Worm (Caenorhabditis elegans) whole organism, L2 larva: ENCODE results near the gene F07E5.8.

Experiments used
- F13H6.1 ChIP-seq: sonication (generic microtip); optimal IDR thresholded peaks from 2 replicates; lab custom pipeline; 2016; ENCODE audit warnings: missing genetic modification characterization, missing compliant biosample characterization
- R02D3.7 ChIP-seq: fragments of 150-350 bp; optimal IDR thresholded peaks from 2 replicates; lab custom pipeline; 2014; ENCODE audit warnings: missing biosample characterization, missing genetic modification characterization
- ZK546.5 ChIP-seq: sonication (generic microtip); optimal IDR thresholded peaks from 2 replicates; lab custom pipeline; 2017; ENCODE audit warnings: missing biosample characterization, missing genetic modification characterization
- alr-1 ChIP-seq: fragments of 150-350 bp; optimal IDR thresholded peaks from 2 replicates; lab custom pipeline; 2014; ENCODE audit warnings: missing biosample characterization, missing genetic modification characterization
- aly-2 ChIP-seq: fragments of 150-350 bp; optimal IDR thresholded peaks from 2 replicates; lab custom pipeline; 2014; ENCODE audit warnings: missing biosample characterization, missing genetic modification characterization
- ama-1 ChIP-seq: fragments of 150-350 bp; optimal IDR thresholded peaks from 2 replicates; lab custom pipeline; 2018; ENCODE audit warnings: inconsistent platforms
- ceh-16 ChIP-seq: fragments of 150-350 bp; optimal IDR thresholded peaks from 2 replicates; lab custom pipeline; 2014; ENCODE audit warnings: missing biosample characterization, missing genetic modification characterization
- ceh-82 ChIP-seq: fragments of 150-350 bp; optimal IDR thresholded peaks from 2 replicates; lab custom pipeline; 2014; ENCODE audit warnings: missing biosample characterization, missing genetic modification characterization
- crh-2 ChIP-seq: sonication (generic microtip); optimal IDR thresholded peaks from 2 replicates; lab custom pipeline; 2017; ENCODE audit warnings: missing biosample characterization, missing genetic modification characterization
- dmd-4 ChIP-seq: sonication (generic microtip); optimal IDR thresholded peaks from 2 replicates; lab custom pipeline; 2017; ENCODE audit warnings: missing biosample characterization, missing genetic modification characterization
- egl-27 ChIP-seq: sonication (generic microtip); optimal IDR thresholded peaks from 3 replicates; lab custom pipeline; 2017; ENCODE audit warnings: missing biosample characterization, missing genetic modification reagents, missing genetic modification characterization
- fos-1 ChIP-seq: fragments of 150-350 bp; optimal IDR thresholded peaks from 2 replicates; lab custom pipeline; 2014; ENCODE audit warnings: missing biosample characterization, missing genetic modification characterization
- gmeb-1 ChIP-seq: fragments of 150-350 bp; optimal IDR thresholded peaks from 2 replicates; lab custom pipeline; 2014; ENCODE audit warnings: missing biosample characterization, missing genetic modification characterization
- lin-11 ChIP-seq: fragments of 150-350 bp; sonication (generic microtip); optimal IDR thresholded peaks from 2 replicates; lab custom pipeline; 2014; ENCODE audit warnings: missing biosample characterization, missing genetic modification characterization, inconsistent platforms, mixed read lengths
- lsy-2 ChIP-seq, 2 experiments: fragments of 150-350 bp in 1 of 2; sonication (generic microtip) in 1 of 2; optimal IDR thresholded peaks; 2 replicates each; lab custom pipeline; 2014 to 2017; ENCODE audit warnings: missing biosample characterization in 2 of 2, missing genetic modification characterization in 2 of 2
- mab-5 ChIP-seq: fragments of 150-350 bp; optimal IDR thresholded peaks from 2 replicates; lab custom pipeline; 2014; ENCODE audit warnings: missing biosample characterization, missing genetic modification characterization
- mbf-1 ChIP-seq: sonication (generic microtip); optimal IDR thresholded peaks from 2 replicates; lab custom pipeline; 2017; ENCODE audit warnings: missing biosample characterization, missing genetic modification characterization
- mdl-1 ChIP-seq, 2 experiments: fragments of 150-350 bp in 1 of 2; sonication (generic microtip) in 1 of 2; optimal IDR thresholded peaks; 2 replicates each; lab custom pipeline; 2017; ENCODE audit warnings: missing biosample characterization in 2 of 2, missing genetic modification characterization in 2 of 2
- nhr-12 ChIP-seq: fragments of 150-350 bp; optimal IDR thresholded peaks from 2 replicates; lab custom pipeline; 2014; ENCODE audit warnings: missing biosample characterization, missing genetic modification characterization
- nhr-129 ChIP-seq: fragments of 150-350 bp; optimal IDR thresholded peaks from 2 replicates; lab custom pipeline; 2014; ENCODE audit warnings: missing biosample characterization, missing genetic modification characterization
- nhr-21 ChIP-seq: fragments of 150-350 bp; optimal IDR thresholded peaks from 2 replicates; lab custom pipeline; 2014; ENCODE audit warnings: missing biosample characterization, missing genetic modification characterization
- nhr-23 ChIP-seq: fragments of 150-350 bp; optimal IDR thresholded peaks from 2 replicates; lab custom pipeline; 2014; ENCODE audit warnings: missing biosample characterization, missing genetic modification reagents, missing genetic modification characterization
- nhr-237 ChIP-seq: fragments of 150-350 bp; optimal IDR thresholded peaks from 2 replicates; lab custom pipeline; 2014; ENCODE audit warnings: missing biosample characterization, missing genetic modification characterization
- nhr-6 ChIP-seq: fragments of 150-350 bp; optimal IDR thresholded peaks from 2 replicates; lab custom pipeline; 2014; ENCODE audit warnings: missing biosample characterization, missing genetic modification characterization
- nhr-77 ChIP-seq: fragments of 150-350 bp; optimal IDR thresholded peaks from 2 replicates; lab custom pipeline; 2014; ENCODE audit warnings: missing biosample characterization, missing genetic modification characterization
- skn-1 ChIP-seq: sonication (generic microtip); optimal IDR thresholded peaks from 2 replicates; lab custom pipeline; 2017; ENCODE audit warnings: missing biosample characterization, missing genetic modification characterization
- sma-3 ChIP-seq: sonication (generic microtip); optimal IDR thresholded peaks from 2 replicates; lab custom pipeline; 2016; ENCODE audit warnings: missing genetic modification reagents, missing genetic modification characterization, missing compliant biosample characterization
- sma-9 ChIP-seq, 2 experiments: fragments of 150-350 bp in 1 of 2; sonication (generic microtip) in 1 of 2; optimal IDR thresholded peaks; 2 replicates each; lab custom pipeline; 2014 to 2016; ENCODE audit warnings: missing genetic modification characterization in 2 of 2, mild to moderate bottlenecking in 1 of 2, missing biosample characterization in 1 of 2, missing compliant biosample characterization in 1 of 2, missing genetic modification reagents in 1 of 2, moderate library complexity in 1 of 2
- unc-39 ChIP-seq: fragments of 150-350 bp; optimal IDR thresholded peaks from 2 replicates; lab custom pipeline; 2014; ENCODE audit warnings: missing biosample characterization, missing genetic modification characterization
- unc-55 ChIP-seq: fragments of 150-350 bp; sonication (generic microtip); optimal IDR thresholded peaks from 3 replicates; lab custom pipeline; 2014; ENCODE audit warnings: missing biosample characterization, missing genetic modification reagents, missing genetic modification characterization
- unc-62 ChIP-seq: fragments of 150-350 bp; optimal IDR thresholded peaks from 2 replicates; lab custom pipeline; 2014; ENCODE audit warnings: missing biosample characterization, missing genetic modification reagents, missing genetic modification characterization
- zag-1 ChIP-seq: fragments of 150-350 bp; optimal IDR thresholded peaks from 2 replicates; lab custom pipeline; 2014; ENCODE audit warnings: missing biosample characterization, missing genetic modification characterization
- ztf-1 ChIP-seq: fragments of 200-800 bp; sonication (Bioruptor generic); conservative IDR thresholded peaks from 2 replicates; pipeline ENCODE4 v1.3.6; 2022; ENCODE audit warnings: missing genetic modification characterization, missing compliant biosample characterization
- ztf-4 ChIP-seq: fragments of 150-350 bp; optimal IDR thresholded peaks from 2 replicates; lab custom pipeline; 2014; ENCODE audit warnings: missing biosample characterization, missing genetic modification characterization

The F07E5.8 gene

ce11 chrII:2090605-2091004 is 15.2 kb upstream of the F07E5.8 start, which contains the start of gene trpl-5:
TSS of gene trpl-5 (minus strand) at chrII:2090636.
- TF ChIP-seq ceh-82 (tag; lab: Kevin White, UChicago), result no peak
- no peak for TF ChIP-seq F13H6.1 (tag; lab: Kevin White, UChicago)
- TF ChIP-seq dmd-4 (tag; lab: Kevin White, UChicago), result no peak
- no peak for TF ChIP-seq zag-1 (tag; lab: Kevin White, UChicago)
- TF ChIP-seq sma-3 (GFP tag; lab: Kevin White, UChicago), result no peak
- TF ChIP-seq crh-2 (tag; lab: Kevin White, UChicago), result no peak
- no peak for TF ChIP-seq sma-9 (GFP tag; optimal IDR thresholded peaks at IDR 0.05; lab: Kevin White, UChicago)
- TF ChIP-seq sma-9 (tag; optimal IDR thresholded peaks at IDR 0.05; lab: Kevin White, UChicago), result no peak
- TF ChIP-seq mdl-1 (tag; optimal IDR thresholded peaks at IDR 0.05; lab: Kevin White, UChicago), result no peak
- no peak for TF ChIP-seq mbf-1 (tag; lab: Kevin White, UChicago)
- peak; percentile 22 for TF ChIP-seq gmeb-1 (tag; lab: Kevin White, UChicago)
- TF ChIP-seq ZK546.5, result no peak
- no peak for TF ChIP-seq lsy-2 (tag; optimal IDR thresholded peaks at IDR 0.05; lab: Kevin White, UChicago)
- TF ChIP-seq mab-5 (tag; lab: Kevin White, UChicago), result no peak
- TF ChIP-seq nhr-21, result no peak
- TF ChIP-seq fos-1, result peak; percentile 94
- no peak for TF ChIP-seq skn-1 (tag; lab: Kevin White, UChicago)

DNA sequence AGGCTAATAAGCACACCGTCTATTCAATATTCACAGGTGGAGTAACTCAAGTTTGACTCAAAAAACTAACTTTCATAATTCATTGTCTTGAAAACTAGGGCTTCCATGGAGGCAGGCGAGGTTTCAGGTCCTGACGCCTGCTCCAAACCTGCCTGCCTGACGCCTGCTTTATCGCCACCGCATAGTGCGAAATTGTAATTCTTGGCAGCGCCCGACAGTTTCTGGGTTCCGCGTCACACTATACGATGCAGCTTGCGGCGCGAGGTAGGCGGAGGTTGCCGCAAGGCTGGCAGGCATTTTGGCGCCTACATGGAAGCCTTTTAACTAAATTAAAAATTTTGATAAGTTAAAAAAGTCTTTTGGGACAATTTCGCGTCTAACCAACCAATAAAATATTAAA is 11.8 kb upstream of the F07E5.8 start:
- no peak for TF ChIP-seq dmd-4 (tag; lab: Kevin White, UChicago)
- TF ChIP-seq zag-1 (tag; lab: Kevin White, UChicago), result no peak
- no peak for TF ChIP-seq lin-11 (tag; lab: Kevin White, UChicago)
- TF ChIP-seq ztf-1 (GFP tag; lab: Robert Waterston, UW), result no peak
- TF ChIP-seq ztf-4 (tag; lab: Kevin White, UChicago), result no peak
- no peak for TF ChIP-seq gmeb-1 (tag; lab: Kevin White, UChicago)
- no peak for TF ChIP-seq unc-62
- no peak for TF ChIP-seq F13H6.1 (tag; lab: Kevin White, UChicago)
- no peak for TF ChIP-seq nhr-6 (tag; lab: Kevin White, UChicago)
- no peak for TF ChIP-seq fos-1
- TF ChIP-seq nhr-237 (tag; lab: Kevin White, UChicago), result no peak

ce11 chrII:2083726-2084179 is 8.3 kb upstream of the F07E5.8 start, which contains the start of the genes T16A1.5 and fbxc-49:
TSS of gene T16A1.5 (minus strand) at chrII:2083826.
TSS of gene fbxc-49 (plus strand) at chrII:2084129.
- no peak for TF ChIP-seq lin-11 (tag; lab: Kevin White, UChicago)
- TF ChIP-seq, all 48 proteins: peak for 0

DNA sequence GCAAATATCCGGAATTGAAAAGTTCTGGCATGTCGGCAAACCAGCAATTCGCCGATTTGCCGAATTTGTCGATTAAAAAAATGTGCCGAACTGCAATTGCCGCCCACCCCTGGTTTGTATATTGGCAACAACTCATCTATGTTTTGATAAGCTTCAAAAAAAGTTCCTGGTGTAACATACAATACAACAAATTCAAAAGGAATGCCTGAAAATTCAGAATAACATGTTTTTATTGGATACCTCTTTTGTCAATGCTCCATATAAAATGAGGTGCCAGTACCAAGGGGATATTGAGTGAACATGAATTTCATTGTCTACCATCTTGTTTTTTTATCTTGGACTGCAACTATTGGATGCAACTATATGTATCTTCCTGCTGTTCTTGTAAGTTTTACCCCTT is 5.8 kb upstream of the F07E5.8 start, which contains the start of gene T16A1.4:
T16A1.4 (plus strand) TSS at position 301 of the 400 bp plus-strand sequence.
- TF ChIP-seq crh-2 (tag; lab: Kevin White, UChicago) (no peak), mbf-1 (tag; lab: Kevin White, UChicago) (no peak)

DNA sequence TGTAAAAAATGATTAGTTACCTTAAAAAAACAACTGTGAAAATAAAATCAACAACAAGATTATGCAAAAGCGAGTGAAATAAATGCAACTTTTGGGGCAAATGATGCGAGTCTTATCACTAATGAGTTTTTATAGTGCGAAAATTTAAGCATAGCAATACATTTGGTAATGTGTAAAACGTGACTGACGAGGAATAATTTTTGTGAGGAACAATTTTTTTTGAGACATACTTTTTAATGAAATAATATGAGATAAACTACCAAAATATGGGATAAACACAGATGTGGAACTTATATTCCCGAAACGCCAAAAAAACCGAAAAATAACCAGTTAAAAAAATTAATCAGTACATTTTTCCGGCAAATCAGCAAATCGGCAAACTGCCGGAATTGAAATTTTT is 5.0 kb upstream of the F07E5.8 start, which contains the start of gene F07E5.9:
F07E5.9 (minus strand) TSS at position 101 of the 400 bp plus-strand sequence.
- TF ChIP-seq aly-2, result no peak
- no peak for TF ChIP-seq ceh-16 (tag; lab: Kevin White, UChicago)
- no peak for TF ChIP-seq unc-39
- TF ChIP-seq lsy-2 (tag; optimal IDR thresholded peaks at IDR 0.05; lab: Kevin White, UChicago), result no peak
- TF ChIP-seq zag-1 (tag; lab: Kevin White, UChicago), result no peak
- TF ChIP-seq R02D3.7 (tag; lab: Kevin White, UChicago), result no peak
- TF ChIP-seq nhr-21, result no peak
- no peak for TF ChIP-seq nhr-129 (tag; lab: Kevin White, UChicago)
- no peak for TF ChIP-seq alr-1 (tag; lab: Kevin White, UChicago)
- no peak for TF ChIP-seq fos-1
- TF ChIP-seq sma-9 (GFP tag; optimal IDR thresholded peaks at IDR 0.05; lab: Kevin White, UChicago), result no peak
- TF ChIP-seq sma-9 (tag; optimal IDR thresholded peaks at IDR 0.05; lab: Kevin White, UChicago), result no peak
- no peak for TF ChIP-seq nhr-23 (tag; lab: Kevin White, UChicago)
- TF ChIP-seq egl-27 (tag; lab: Kevin White, UChicago), result no peak
- no peak for TF ChIP-seq ama-1 (lab: Kevin White, UChicago)
- TF ChIP-seq unc-55 (GFP tag; lab: Kevin White, UChicago), result no peak
- no peak for TF ChIP-seq nhr-12 (tag; lab: Kevin White, UChicago)
- TF ChIP-seq nhr-77 (tag; lab: Kevin White, UChicago), result no peak
- no peak for TF ChIP-seq skn-1 (tag; lab: Kevin White, UChicago)
